Worm (Caenorhabditis elegans) whole organism, L1 larva: ENCODE results near the gene btf-1.
A peak's percentile ranks its signal among the peaks of the same experiment; 100 is the strongest.

Experiments
- C04F5.9 ChIP-seq: sonication (generic microtip); optimal IDR thresholded peaks from 2 replicates; lab custom pipeline; 2016; ENCODE audit warnings: missing genetic modification characterization, missing compliant biosample characterization
- C16A3.4 ChIP-seq: fragments of 150-350 bp; optimal IDR thresholded peaks from 2 replicates; lab custom pipeline; 2014; ENCODE audit warnings: missing biosample characterization, missing genetic modification characterization
- aly-2 ChIP-seq: fragments of 150-350 bp; optimal IDR thresholded peaks from 2 replicates; lab custom pipeline; 2014; ENCODE audit warnings: missing biosample characterization, missing genetic modification characterization
- ama-1 ChIP-seq: fragments of 150-350 bp; optimal IDR thresholded peaks from 2 replicates; lab custom pipeline; 2014
- blmp-1 ChIP-seq: fragments of 150-350 bp; optimal IDR thresholded peaks from 2 replicates; lab custom pipeline; 2014; ENCODE audit warnings: missing biosample characterization, missing genetic modification characterization
- ceh-82 ChIP-seq, 3 experiments: fragments of 150-350 bp in 1 of 3; sonication (generic microtip) in 2 of 3; optimal IDR thresholded peaks; 2 replicates each; lab custom pipeline; 2014 to 2017; ENCODE audit warnings: missing biosample characterization in 3 of 3, missing genetic modification characterization in 3 of 3
- ceh-88 ChIP-seq: fragments of 200-800 bp; sonication (Bioruptor generic); IDR thresholded peaks from 2 replicates; pipeline ENCODE4 v1.3.6; 2022; ENCODE audit warnings: missing genetic modification characterization, missing compliant biosample characterization
- ceh-90 ChIP-seq: sonication (generic microtip); optimal IDR thresholded peaks from 2 replicates; lab custom pipeline; 2016; ENCODE audit warnings: missing genetic modification characterization, missing compliant biosample characterization
- dpl-1 ChIP-seq, 3 experiments: fragments of 150-350 bp in 2 of 3; sonication (generic microtip) in 1 of 3; optimal IDR thresholded peaks; 2 replicates each; lab custom pipeline; 2014 to 2017; ENCODE audit warnings: missing biosample characterization in 3 of 3, missing genetic modification characterization in 3 of 3, missing genetic modification reagents in 3 of 3
- dsc-1 ChIP-seq: sonication (generic microtip); optimal IDR thresholded peaks from 2 replicates; lab custom pipeline; 2016; ENCODE audit warnings: mild to moderate bottlenecking, missing genetic modification characterization, missing compliant biosample characterization
- efl-1 ChIP-seq, 4 experiments: fragments of 150-350 bp; optimal IDR thresholded peaks in 3 of 4; peaks in 1 of 4; 1 replicate in 1 of 4; 2 replicates in 3 of 4; lab custom pipeline; 2014; ENCODE audit warnings: missing biosample characterization in 2 of 4, missing genetic modification characterization in 2 of 4, missing genetic modification reagents in 2 of 4
- egl-27 ChIP-seq, 2 experiments: fragments of 150-350 bp in 1 of 2; sonication (generic microtip); optimal IDR thresholded peaks; 3 replicates each; lab custom pipeline; 2017 to 2018; ENCODE audit warnings: missing biosample characterization in 2 of 2, missing genetic modification characterization in 2 of 2, missing genetic modification reagents in 2 of 2
- elt-2 ChIP-seq: sonication (generic microtip); optimal IDR thresholded peaks from 2 replicates; lab custom pipeline; 2016; ENCODE audit warnings: missing genetic modification characterization, mild to moderate bottlenecking, inconsistent platforms, missing compliant biosample characterization, missing genetic modification reagents
- ets-5 ChIP-seq: fragments of 200-800 bp; sonication (Bioruptor generic); IDR thresholded peaks from 2 replicates; pipeline ENCODE4 v1.3.6; 2022; ENCODE audit warnings: missing genetic modification characterization, missing compliant biosample characterization
- fkh-10 ChIP-seq: sonication (generic microtip); optimal IDR thresholded peaks from 2 replicates; lab custom pipeline; 2017; ENCODE audit warnings: missing biosample characterization, missing genetic modification reagents, missing genetic modification characterization
- fkh-4 ChIP-seq: sonication (generic microtip); optimal IDR thresholded peaks from 2 replicates; lab custom pipeline; 2016; ENCODE audit warnings: missing compliant biosample characterization, missing genetic modification characterization, borderline replicate concordance
- fkh-8 ChIP-seq: sonication (generic microtip); optimal IDR thresholded peaks from 2 replicates; lab custom pipeline; 2016; ENCODE audit warnings: mild to moderate bottlenecking, missing genetic modification characterization, missing compliant biosample characterization
- fos-1 ChIP-seq: fragments of 150-350 bp; optimal IDR thresholded peaks from 2 replicates; lab custom pipeline; 2014; ENCODE audit warnings: missing biosample characterization, missing genetic modification characterization
- irx-1 ChIP-seq: sonication (generic microtip); optimal IDR thresholded peaks from 2 replicates; lab custom pipeline; 2016; ENCODE audit warnings: missing genetic modification characterization, missing compliant biosample characterization
- isw-1 ChIP-seq: fragments of 200-800 bp; sonication (Bioruptor generic); IDR thresholded peaks from 2 replicates; pipeline ENCODE4 v1.3.6; 2022; ENCODE audit warnings: missing genetic modification characterization, missing compliant biosample characterization
- jun-1 ChIP-seq: fragments of 150-350 bp; optimal IDR thresholded peaks from 2 replicates; lab custom pipeline; 2014; ENCODE audit warnings: missing biosample characterization, missing genetic modification reagents, missing genetic modification characterization
- lin-14 ChIP-seq: fragments of 200-800 bp; sonication (Bioruptor generic); optimal IDR thresholded peaks from 2 replicates; lab custom pipeline; 2018; ENCODE audit warnings: mild to moderate bottlenecking, missing genetic modification characterization, moderate library complexity, missing compliant biosample characterization
- lin-35 ChIP-seq, 2 experiments: fragments of 150-350 bp; optimal IDR thresholded peaks; 2 replicates each; lab custom pipeline; 2014; ENCODE audit warnings: missing biosample characterization in 2 of 2, missing genetic modification characterization in 2 of 2, missing genetic modification reagents in 2 of 2
- lin-39 ChIP-seq: fragments of 150-350 bp; optimal IDR thresholded peaks from 2 replicates; lab custom pipeline; 2014; ENCODE audit warnings: missing biosample characterization, missing genetic modification reagents, missing genetic modification characterization
- lir-3 ChIP-seq: sonication (generic microtip); optimal IDR thresholded peaks from 2 replicates; lab custom pipeline; 2016; ENCODE audit warnings: mild to moderate bottlenecking, missing genetic modification characterization, moderate library complexity, missing compliant biosample characterization; ENCODE audit not compliant: poor library complexity
- lsy-2 ChIP-seq, 2 experiments: fragments of 150-350 bp; optimal IDR thresholded peaks; 2 replicates each; lab custom pipeline; 2014; ENCODE audit warnings: missing biosample characterization in 2 of 2, missing genetic modification characterization in 2 of 2
- mab-9 ChIP-seq: fragments of 200-800 bp; sonication (Bioruptor generic); IDR thresholded peaks from 2 replicates; pipeline ENCODE4 v1.3.6; 2022; ENCODE audit warnings: missing genetic modification reagents, missing genetic modification characterization, missing compliant biosample characterization
- mdl-1 ChIP-seq, 2 experiments: fragments of 150-350 bp; optimal IDR thresholded peaks; 2 replicates each; lab custom pipeline; 2014 to 2017; ENCODE audit warnings: missing biosample characterization in 2 of 2, missing genetic modification characterization in 2 of 2, inconsistent platforms in 1 of 2
- mep-1 ChIP-seq: fragments of 150-350 bp; optimal IDR thresholded peaks from 2 replicates; lab custom pipeline; 2014; ENCODE audit warnings: missing biosample characterization, missing genetic modification characterization
- nhr-47 ChIP-seq: sonication (generic microtip); optimal IDR thresholded peaks from 2 replicates; lab custom pipeline; 2016; ENCODE audit warnings: mild to moderate bottlenecking, missing genetic modification characterization, moderate library complexity, missing compliant biosample characterization
- nhr-71 ChIP-seq: sonication (generic microtip); optimal IDR thresholded peaks from 2 replicates; lab custom pipeline; 2016; ENCODE audit warnings: mild to moderate bottlenecking, missing genetic modification characterization, moderate library complexity, missing compliant biosample characterization
- nhr-77 ChIP-seq: fragments of 150-350 bp; optimal IDR thresholded peaks from 2 replicates; lab custom pipeline; 2014; ENCODE audit warnings: missing biosample characterization, missing genetic modification characterization
- nhr-85 ChIP-seq: sonication (generic microtip); peaks from one replicate; lab custom pipeline; 2016; ENCODE audit warnings: missing genetic modification characterization, inconsistent platforms, missing compliant biosample characterization
- pag-3 ChIP-seq: sonication (generic microtip); optimal IDR thresholded peaks from 2 replicates; lab custom pipeline; 2017; ENCODE audit warnings: missing genetic modification characterization, mild to moderate bottlenecking, missing compliant biosample characterization, antibody characterized with exemption, borderline replicate concordance; ENCODE audit not compliant: insufficient read depth
- rnt-1 ChIP-seq: sonication (generic microtip); optimal IDR thresholded peaks from 2 replicates; lab custom pipeline; 2016; ENCODE audit warnings: mild to moderate bottlenecking, missing genetic modification characterization, moderate library complexity, missing compliant biosample characterization
- skn-1 ChIP-seq: fragments of 150-350 bp; optimal IDR thresholded peaks from 2 replicates; lab custom pipeline; 2014; ENCODE audit warnings: missing biosample characterization, missing genetic modification characterization
- snpc-4 ChIP-seq: fragments of 150-350 bp; optimal IDR thresholded peaks from 2 replicates; lab custom pipeline; 2014; ENCODE audit warnings: missing biosample characterization, missing genetic modification characterization
- snu-23 ChIP-seq: sonication (generic microtip); optimal IDR thresholded peaks from 2 replicates; lab custom pipeline; 2016; ENCODE audit warnings: missing genetic modification characterization, missing compliant biosample characterization
- sptf-1 ChIP-seq: fragments of 150-350 bp; optimal IDR thresholded peaks from 2 replicates; lab custom pipeline; 2014; ENCODE audit warnings: missing biosample characterization, missing genetic modification characterization
- tbx-2 ChIP-seq: sonication (generic microtip); optimal IDR thresholded peaks from 2 replicates; lab custom pipeline; 2016; ENCODE audit warnings: missing genetic modification characterization, missing compliant biosample characterization
- unc-30 ChIP-seq: sonication (generic microtip); optimal IDR thresholded peaks from 2 replicates; lab custom pipeline; 2017; ENCODE audit warnings: missing biosample characterization, missing genetic modification characterization
- unc-86 ChIP-seq: sonication (generic microtip); optimal IDR thresholded peaks from 2 replicates; lab custom pipeline; 2016; ENCODE audit warnings: missing genetic modification characterization, missing compliant biosample characterization
- zag-1 ChIP-seq: fragments of 150-350 bp; optimal IDR thresholded peaks from 2 replicates; lab custom pipeline; 2014; ENCODE audit warnings: missing biosample characterization, missing genetic modification characterization
- ztf-11 ChIP-seq, 2 experiments: sonication (generic microtip); optimal IDR thresholded peaks; 2 replicates each; lab custom pipeline; 2016 to 2017; ENCODE audit warnings: missing genetic modification characterization in 2 of 2, missing biosample characterization in 1 of 2, missing compliant biosample characterization in 1 of 2

btf-1 gene

DNA sequence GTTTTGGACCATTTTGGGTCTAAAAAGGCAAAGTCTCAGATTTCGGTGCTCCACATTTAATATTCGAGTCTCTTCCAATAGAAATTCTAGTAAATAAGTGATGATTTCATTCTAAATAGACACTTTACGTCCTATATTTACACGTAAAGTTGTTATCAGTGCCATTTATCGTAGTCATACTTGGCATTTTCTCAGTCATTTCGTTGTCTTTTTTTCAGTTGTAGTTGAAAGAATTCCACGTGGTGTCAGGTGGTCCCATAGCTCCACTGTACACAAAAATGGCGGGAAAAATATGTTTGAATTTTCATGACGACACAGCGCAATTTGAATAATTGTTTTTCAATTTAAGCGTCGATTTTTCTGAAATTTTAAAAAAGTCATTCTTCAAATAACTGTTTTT is 9.6 kb upstream of the btf-1 start:
- peak in 1 of 2 experiments; percentile 59 for TF ChIP-seq lin-35 (GFP tag; optimal IDR thresholded peaks at IDR 0.05; lab: Kevin White, UChicago)
- no peak for TF ChIP-seq blmp-1
- peak; percentile 6 for TF ChIP-seq nhr-71 (tag; lab: Kevin White, UChicago)
- TF ChIP-seq sptf-1 = no peak
- TF ChIP-seq ztf-11 (tag; optimal IDR thresholded peaks at IDR 0.05; lab: Kevin White, UChicago) = no peak
- no peak for TF ChIP-seq egl-27 (tag; optimal IDR thresholded peaks at IDR 0.05; lab: Kevin White, UChicago)
- no peak for TF ChIP-seq pag-3
- no peak for TF ChIP-seq ets-5
- TF ChIP-seq snpc-4 (tag; lab: Kevin White, UChicago) = no peak
- no peak for TF ChIP-seq fos-1 (tag; lab: Kevin White, UChicago)
- peak; percentile 50 for TF ChIP-seq elt-2 (tag; lab: Kevin White, UChicago)
- TF ChIP-seq lin-14 = no peak
- TF ChIP-seq ceh-90 (tag; lab: Kevin White, UChicago) = no peak
- TF ChIP-seq, all 84 proteins: peak for 3

DNA sequence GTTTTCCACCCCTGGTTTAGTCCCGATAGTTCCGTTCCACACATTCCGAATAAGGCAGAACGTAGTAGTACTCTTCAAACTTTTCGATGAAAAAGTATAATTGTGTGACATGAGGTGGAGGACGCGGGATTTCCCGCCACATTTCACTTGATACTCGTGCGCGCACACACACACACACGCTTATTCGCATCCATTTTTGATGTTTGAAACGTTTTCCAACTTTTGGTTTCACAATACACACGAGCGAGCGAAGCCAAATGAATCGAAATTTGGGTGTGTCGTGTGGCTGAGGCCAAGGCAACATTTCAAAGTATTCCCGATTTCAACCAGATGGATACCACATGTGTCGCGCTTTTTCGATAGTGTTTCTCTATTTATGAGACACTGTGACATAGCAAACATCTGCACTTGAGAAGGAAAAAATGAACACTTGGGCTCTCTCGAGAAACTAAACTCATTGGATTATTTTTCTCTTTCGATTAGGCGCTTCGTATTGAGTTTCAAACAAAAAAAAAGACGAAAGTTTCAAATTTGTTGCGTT is 6.3 kb upstream of the btf-1 start:
- peak; percentile 95 for TF ChIP-seq blmp-1
- no peak for TF ChIP-seq ama-1
- TF ChIP-seq tbx-2 = no peak
- peak; percentile 31 for TF ChIP-seq nhr-71 (tag; lab: Kevin White, UChicago)
- peak; percentile 15 for TF ChIP-seq fkh-8 (tag; lab: Kevin White, UChicago)
- TF ChIP-seq dpl-1 (GFP tag; optimal IDR thresholded peaks at IDR 0.05; lab: Kevin White, UChicago) = peak in 1 of 3 experiments; percentile 28
- TF ChIP-seq unc-30 (tag; lab: Kevin White, UChicago) = no peak
- no peak for TF ChIP-seq efl-1 (optimal IDR thresholded peaks at IDR 0.05; lab: Kevin White, UChicago)
- peak; percentile 3 to 91 for TF ChIP-seq efl-1 (GFP tag; optimal IDR thresholded peaks at IDR 0.05 in 1 of 2; lab: Kevin White, UChicago)
- TF ChIP-seq fkh-4 (tag; lab: Kevin White, UChicago) = peak; percentile 41
- TF ChIP-seq lin-14 = peak; percentile 75
- no peak for TF ChIP-seq isw-1 (GFP tag; lab: Robert Waterston, UW)
- TF ChIP-seq dsc-1 (tag; lab: Kevin White, UChicago) = peak; percentile 75
- peak; percentile 30 for TF ChIP-seq nhr-85 (tag; lab: Kevin White, UChicago)
- TF ChIP-seq lin-39 (tag; lab: Kevin White, UChicago) = no peak
- no peak for TF ChIP-seq sptf-1
- TF ChIP-seq lin-35 (GFP tag; optimal IDR thresholded peaks at IDR 0.05; lab: Kevin White, UChicago) = peak in 1 of 2 experiments; percentile 17
- no peak for TF ChIP-seq fos-1 (tag; lab: Kevin White, UChicago)
- peak; percentile 2 for TF ChIP-seq irx-1
- TF ChIP-seq unc-86 (tag; lab: Kevin White, UChicago) = no peak
- TF ChIP-seq snu-23 (GFP tag; lab: Kevin White, UChicago) = peak; percentile 44

DNA sequence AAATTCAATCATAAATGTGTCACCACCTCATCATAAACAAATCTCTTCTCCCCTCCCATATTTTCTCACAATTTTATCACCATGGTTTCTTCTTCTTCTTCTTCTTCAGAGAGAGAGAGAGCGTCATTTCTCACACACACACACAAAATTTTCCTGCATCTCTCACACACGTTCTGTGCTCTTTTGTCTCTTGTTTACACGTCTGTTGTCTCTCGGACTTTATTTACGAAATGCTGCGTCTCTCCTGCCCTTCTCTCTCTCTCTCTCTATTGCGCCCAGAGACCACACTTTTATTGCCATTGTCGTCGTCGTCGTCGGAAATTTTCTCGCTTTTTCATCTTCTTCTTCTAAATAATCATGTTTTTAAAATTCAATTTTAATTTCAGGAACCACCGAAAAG is 4.8 kb upstream of the btf-1 start, which contains the start of gene lec-1:
TSS of gene lec-1 (plus strand) at position 387 of the 400 bp plus-strand sequence.
- no peak for TF ChIP-seq C04F5.9 (tag; lab: Kevin White, UChicago)
- peak; percentile 64 to 77 for TF ChIP-seq efl-1 (optimal IDR thresholded peaks at IDR 0.05; lab: Kevin White, UChicago)
- TF ChIP-seq efl-1 (GFP tag; optimal IDR thresholded peaks at IDR 0.05 in 1 of 2; lab: Kevin White, UChicago) = peak; percentile 15 to 50
- peak; percentile 8 for TF ChIP-seq jun-1 (tag; lab: Kevin White, UChicago)
- TF ChIP-seq fkh-8 (tag; lab: Kevin White, UChicago) = peak; percentile 50
- peak; percentile 41 for TF ChIP-seq blmp-1
- peak; percentile 58 for TF ChIP-seq dsc-1 (tag; lab: Kevin White, UChicago)
- TF ChIP-seq isw-1 (GFP tag; lab: Robert Waterston, UW) = no peak
- peak; percentile 12 for TF ChIP-seq skn-1
- TF ChIP-seq mab-9 (GFP tag; lab: Robert Waterston, UW) = no peak
- peak; percentile 7 for TF ChIP-seq lir-3
- TF ChIP-seq ceh-88 (GFP tag; lab: Robert Waterston, UW) = no peak
- TF ChIP-seq nhr-47 (tag; lab: Kevin White, UChicago) = peak; percentile 55
- TF ChIP-seq unc-86 (tag; lab: Kevin White, UChicago) = peak; percentile 13
- TF ChIP-seq lin-35 (GFP tag; optimal IDR thresholded peaks at IDR 0.05; lab: Kevin White, UChicago) = peak; percentile 49 to 52
- peak; percentile 15 for TF ChIP-seq zag-1 (tag; lab: Kevin White, UChicago)
- peak; percentile 65 for TF ChIP-seq rnt-1 (tag; lab: Kevin White, UChicago)
- peak; percentile 8 for TF ChIP-seq mep-1 (tag; lab: Kevin White, UChicago)
- peak; percentile 14 for TF ChIP-seq irx-1
- peak; percentile 48 for TF ChIP-seq tbx-2
- peak; percentile 11 for TF ChIP-seq C16A3.4 (tag; lab: Kevin White, UChicago)
- peak; percentile 5 for TF ChIP-seq fkh-10 (GFP tag; lab: Kevin White, UChicago)
- peak; percentile 90 for TF ChIP-seq lin-14
- TF ChIP-seq lsy-2 (tag; optimal IDR thresholded peaks at IDR 0.05; lab: Kevin White, UChicago) = peak; percentile 16 to 73
- TF ChIP-seq lin-39 (tag; lab: Kevin White, UChicago) = no peak
- no peak for TF ChIP-seq snpc-4 (tag; lab: Kevin White, UChicago)
- TF ChIP-seq nhr-77 (tag; lab: Kevin White, UChicago) = peak; percentile 67
- TF ChIP-seq ceh-82 (tag; optimal IDR thresholded peaks at IDR 0.05; lab: Kevin White, UChicago) = peak in 2 of 3 experiments; percentile 9 to 69
- peak; percentile 14 for TF ChIP-seq aly-2 (tag; lab: Kevin White, UChicago)
- peak; percentile 70 for TF ChIP-seq nhr-71 (tag; lab: Kevin White, UChicago)
- TF ChIP-seq dpl-1 (GFP tag; optimal IDR thresholded peaks at IDR 0.05; lab: Kevin White, UChicago) = peak; percentile 9 to 32 (median 16)
- TF ChIP-seq mdl-1 (tag; optimal IDR thresholded peaks at IDR 0.05; lab: Kevin White, UChicago) = peak in 1 of 2 experiments; percentile 18
- peak; percentile 71 for TF ChIP-seq snu-23 (GFP tag; lab: Kevin White, UChicago)
- peak; percentile 46 for TF ChIP-seq fos-1 (tag; lab: Kevin White, UChicago)
